Fruit fly (Drosophila melanogaster) whole organism, embryonic: ENCODE results near the gene His3.3A.

Experiments used
- BEAF-32 ChIP-seq: fragments of 200-800 bp; sonication (Bioruptor generic); optimal IDR thresholded peaks from 3 replicates; lab custom pipeline; 2017; ENCODE audit warnings: missing biosample characterization, missing genetic modification characterization, mild to moderate bottlenecking, moderate library complexity, missing genetic modification reagents
- CG10366 ChIP-seq: fragments of 200-800 bp; sonication (Bioruptor generic); IDR thresholded peaks from 2 replicates; pipeline ENCODE4 v1.3.6; 2022; ENCODE audit warnings: missing biosample characterization, missing genetic modification characterization
- CG12104 ChIP-seq: fragments of 200-800 bp; sonication (Bioruptor generic); optimal IDR thresholded peaks from 3 replicates; lab custom pipeline; 2016; ENCODE audit warnings: missing biosample characterization, missing genetic modification characterization
- CG16863 ChIP-seq: fragments of 200-800 bp; sonication (Bioruptor generic); optimal IDR thresholded peaks from 3 replicates; lab custom pipeline; 2016; ENCODE audit warnings: missing biosample characterization, missing genetic modification characterization
- CG17186 ChIP-seq: fragments of 200-800 bp; sonication (Bioruptor generic); optimal IDR thresholded peaks from 3 replicates; lab custom pipeline; 2017; ENCODE audit warnings: missing biosample characterization, missing genetic modification reagents, missing genetic modification characterization
- CG18262 ChIP-seq: fragments of 200-800 bp; optimal IDR thresholded peaks from 3 replicates; lab custom pipeline; 2019; ENCODE audit warnings: missing biosample characterization, mild to moderate bottlenecking, missing genetic modification characterization, moderate library complexity
- CG2129 ChIP-seq: fragments of 200-800 bp; sonication (Bioruptor generic); IDR thresholded peaks from 2 replicates; pipeline ENCODE4 v1.3.6; 2022; ENCODE audit warnings: missing biosample characterization, missing genetic modification characterization; ENCODE audit not compliant: partially characterized antibody
- CG3065 ChIP-seq: fragments of 200-800 bp; sonication (Bioruptor generic); optimal IDR thresholded peaks from 2 replicates; lab custom pipeline; 2016; ENCODE audit warnings: missing biosample characterization, missing genetic modification characterization
- CG3281 ChIP-seq: fragments of 200-800 bp; sonication (Bioruptor generic); optimal IDR thresholded peaks from 3 replicates; lab custom pipeline; 2017; ENCODE audit warnings: missing biosample characterization, mild to moderate bottlenecking, missing genetic modification characterization
- CG33213 ChIP-seq: fragments of 200-800 bp; sonication (Bioruptor generic); optimal IDR thresholded peaks from 3 replicates; lab custom pipeline; 2016; ENCODE audit warnings: missing biosample characterization, missing genetic modification characterization
- CG33557 ChIP-seq: fragments of 200-800 bp; sonication (Bioruptor generic); optimal IDR thresholded peaks from 2 replicates; lab custom pipeline; 2019; ENCODE audit warnings: missing biosample characterization, mild to moderate bottlenecking, missing genetic modification characterization, moderate library complexity
- CG42726 ChIP-seq: fragments of 200-800 bp; sonication (Bioruptor generic); IDR thresholded peaks from 2 replicates; pipeline ENCODE4 v1.3.6; 2022; ENCODE audit warnings: missing biosample characterization, missing genetic modification characterization; ENCODE audit not compliant: partially characterized antibody
- CG4360 ChIP-seq: fragments of 200-800 bp; sonication (Bioruptor generic); IDR thresholded peaks from 2 replicates; pipeline ENCODE4 v1.3.6; 2022; ENCODE audit warnings: missing biosample characterization, missing genetic modification characterization
- CG6175 ChIP-seq: fragments of 200-800 bp; sonication (Bioruptor generic); IDR thresholded peaks from 3 replicates; pipeline ENCODE4 v1.3.6; 2022; ENCODE audit warnings: missing biosample characterization, missing genetic modification characterization
- CG7556 ChIP-seq: fragments of 200-800 bp; sonication (Bioruptor generic); optimal IDR thresholded peaks from 2 replicates; lab custom pipeline; 2017; ENCODE audit warnings: missing biosample characterization, mild to moderate bottlenecking, missing genetic modification characterization
- CG7839 ChIP-seq: fragments of 200-800 bp; sonication (Bioruptor generic); optimal IDR thresholded peaks from 3 replicates; lab custom pipeline; 2018; ENCODE audit warnings: missing biosample characterization, mild to moderate bottlenecking, missing genetic modification characterization, moderate library complexity
- CG9797 ChIP-seq: fragments of 200-800 bp; sonication (Bioruptor generic); optimal IDR thresholded peaks from 3 replicates; lab custom pipeline; 2018; ENCODE audit warnings: missing biosample characterization, mild to moderate bottlenecking, missing genetic modification characterization
- CHES-1-like ChIP-seq: fragments of 200-800 bp; sonication (Bioruptor generic); optimal IDR thresholded peaks from 2 replicates; lab custom pipeline; 2016; ENCODE audit warnings: missing biosample characterization, missing genetic modification characterization
- Dll ChIP-seq: fragments of 200-800 bp; sonication (Bioruptor generic); IDR thresholded peaks from 4 replicates; pipeline ENCODE4 v1.3.6; 2022; ENCODE audit warnings: missing biosample characterization, missing genetic modification characterization; ENCODE audit not compliant: partially characterized antibody
- E2f2 ChIP-seq: fragments of 200-800 bp; sonication (Bioruptor generic); IDR thresholded peaks from 2 replicates; pipeline ENCODE4 v1.3.6; 2022; ENCODE audit warnings: missing biosample characterization, missing genetic modification characterization
- Fer2 ChIP-seq: fragments of 200-800 bp; sonication (Bioruptor generic); optimal IDR thresholded peaks from 2 replicates; lab custom pipeline; 2018; ENCODE audit warnings: missing biosample characterization, mild to moderate bottlenecking, missing genetic modification characterization, moderate library complexity
- Gsc ChIP-seq: fragments of 200-800 bp; sonication (Bioruptor generic); IDR thresholded peaks from 2 replicates; pipeline ENCODE4 v1.3.6; 2022; ENCODE audit warnings: missing biosample characterization, missing genetic modification characterization
- HLH4C ChIP-seq: fragments of 200-800 bp; sonication (Bioruptor generic); IDR thresholded peaks from 3 replicates; pipeline ENCODE4 v1.3.6; 2022; ENCODE audit warnings: missing biosample characterization, missing genetic modification characterization; ENCODE audit not compliant: partially characterized antibody
- Hand ChIP-seq: fragments of 200-800 bp; sonication (Bioruptor generic); optimal IDR thresholded peaks from 2 replicates; lab custom pipeline; 2017; ENCODE audit warnings: mild to moderate bottlenecking, missing biosample characterization, missing genetic modification reagents, missing genetic modification characterization
- Hmx ChIP-seq: fragments of 200-800 bp; sonication (Bioruptor generic); optimal IDR thresholded peaks from 2 replicates; lab custom pipeline; 2016; ENCODE audit warnings: missing biosample characterization, missing genetic modification characterization
- Mes4 ChIP-seq: fragments of 200-800 bp; sonication (Bioruptor generic); optimal IDR thresholded peaks from 2 replicates; lab custom pipeline; 2016; ENCODE audit warnings: missing biosample characterization, missing genetic modification characterization
- Ptx1 ChIP-seq: fragments of 200-800 bp; sonication (Bioruptor generic); IDR thresholded peaks from 2 replicates; pipeline ENCODE4 v1.3.6; 2022; ENCODE audit warnings: missing biosample characterization, missing genetic modification characterization
- Rfx ChIP-seq: fragments of 200-800 bp; sonication (Bioruptor generic); IDR thresholded peaks from 2 replicates; pipeline ENCODE4 v1.3.6; 2022; ENCODE audit warnings: missing biosample characterization, missing genetic modification characterization
- ab ChIP-seq: fragments of 200-800 bp; sonication (Bioruptor generic); optimal IDR thresholded peaks from 2 replicates; lab custom pipeline; 2016; ENCODE audit warnings: missing biosample characterization, missing genetic modification characterization
- amos ChIP-seq: fragments of 200-800 bp; sonication (Bioruptor generic); IDR thresholded peaks from 2 replicates; pipeline ENCODE4 v1.3.6; 2022; ENCODE audit warnings: missing biosample characterization, missing genetic modification characterization; ENCODE audit not compliant: partially characterized antibody
- ap ChIP-seq: fragments of 200-800 bp; sonication (Bioruptor generic); IDR thresholded peaks from 2 replicates; pipeline ENCODE4 v1.3.6; 2022; ENCODE audit warnings: missing biosample characterization, missing genetic modification characterization
- ase ChIP-seq: fragments of 200-800 bp; sonication (Bioruptor generic); IDR thresholded peaks from 3 replicates; pipeline ENCODE4 v1.3.6; 2022; ENCODE audit warnings: missing biosample characterization, missing genetic modification characterization
- bsh ChIP-seq, 2 experiments: fragments of 200-800 bp; sonication (Bioruptor generic); optimal IDR thresholded peaks; 2 replicates each; lab custom pipeline; 2017 to 2018; ENCODE audit warnings: mild to moderate bottlenecking in 2 of 2, missing biosample characterization in 2 of 2, missing genetic modification characterization in 2 of 2, moderate library complexity in 1 of 2
- cwo ChIP-seq: fragments of 200-800 bp; sonication (Bioruptor generic); optimal IDR thresholded peaks from 3 replicates; lab custom pipeline; 2017; ENCODE audit warnings: missing biosample characterization, missing genetic modification characterization, mild to moderate bottlenecking, moderate library complexity, missing genetic modification reagents
- esg ChIP-seq: fragments of 200-800 bp; sonication (Bioruptor generic); conservative IDR thresholded peaks from 2 replicates; pipeline ENCODE4 v1.3.6; 2022; ENCODE audit warnings: missing biosample characterization, missing genetic modification characterization
- hbn ChIP-seq: fragments of 200-800 bp; sonication (Bioruptor generic); IDR thresholded peaks from 2 replicates; pipeline ENCODE4 v1.3.6; 2022; ENCODE audit warnings: missing biosample characterization, missing genetic modification characterization; ENCODE audit not compliant: partially characterized antibody
- her ChIP-seq: fragments of 200-800 bp; sonication (Bioruptor generic); optimal IDR thresholded peaks from 2 replicates; lab custom pipeline; 2016; ENCODE audit warnings: missing biosample characterization, missing genetic modification characterization
- ken ChIP-seq: fragments of 200-800 bp; sonication (Bioruptor generic); IDR thresholded peaks from 3 replicates; pipeline ENCODE4 v1.3.6; 2022; ENCODE audit warnings: missing biosample characterization, missing genetic modification characterization
- knrl ChIP-seq: fragments of 200-800 bp; sonication (Bioruptor generic); IDR thresholded peaks from 3 replicates; pipeline ENCODE4 v1.3.6; 2022; ENCODE audit warnings: missing biosample characterization, missing genetic modification characterization; ENCODE audit not compliant: partially characterized antibody
- lab ChIP-seq: fragments of 200-800 bp; sonication (Bioruptor generic); optimal IDR thresholded peaks from 3 replicates; lab custom pipeline; 2017; ENCODE audit warnings: missing biosample characterization, missing genetic modification characterization, mild to moderate bottlenecking, moderate library complexity, missing genetic modification reagents
- mam ChIP-seq: fragments of 200-800 bp; sonication (Bioruptor generic); optimal IDR thresholded peaks from 3 replicates; lab custom pipeline; 2016; ENCODE audit warnings: missing biosample characterization, missing genetic modification characterization
- pzg ChIP-seq: fragments of 200-800 bp; sonication (Bioruptor generic); optimal IDR thresholded peaks from 3 replicates; lab custom pipeline; 2018; ENCODE audit warnings: missing biosample characterization, mild to moderate bottlenecking, missing genetic modification characterization, moderate library complexity
- rib ChIP-seq: fragments of 200-800 bp; sonication (Bioruptor generic); IDR thresholded peaks from 2 replicates; pipeline ENCODE4 v1.3.6; 2022; ENCODE audit warnings: missing biosample characterization, missing genetic modification characterization
- scrt ChIP-seq: fragments of 200-800 bp; sonication (Bioruptor generic); optimal IDR thresholded peaks from 2 replicates; lab custom pipeline; 2018; ENCODE audit warnings: missing biosample characterization, mild to moderate bottlenecking, missing genetic modification characterization, moderate library complexity
- sisA ChIP-seq: fragments of 200-800 bp; sonication (Bioruptor generic); IDR thresholded peaks from 2 replicates; pipeline ENCODE4 v1.3.6; 2022; ENCODE audit warnings: missing biosample characterization, missing genetic modification characterization
- sqz ChIP-seq: fragments of 200-800 bp; sonication (Bioruptor generic); optimal IDR thresholded peaks from 3 replicates; lab custom pipeline; 2018; ENCODE audit warnings: missing biosample characterization, mild to moderate bottlenecking, missing genetic modification characterization
- stwl ChIP-seq: fragments of 200-800 bp; sonication (Bioruptor generic); optimal IDR thresholded peaks from 3 replicates; lab custom pipeline; 2018; ENCODE audit warnings: missing biosample characterization, mild to moderate bottlenecking, missing genetic modification characterization, moderate library complexity
- tap ChIP-seq: fragments of 200-800 bp; optimal IDR thresholded peaks from 3 replicates; lab custom pipeline; 2019; ENCODE audit warnings: missing biosample characterization, mild to moderate bottlenecking, missing genetic modification characterization, moderate library complexity
- tgo ChIP-seq: fragments of 200-800 bp; sonication (Bioruptor generic); IDR thresholded peaks from 3 replicates; pipeline ENCODE4 v1.3.6; 2022; ENCODE audit warnings: missing biosample characterization, missing genetic modification characterization
- unc-4 ChIP-seq: fragments of 200-800 bp; sonication (Bioruptor generic); IDR thresholded peaks from 2 replicates; pipeline ENCODE4 v1.3.6; 2022; ENCODE audit warnings: missing biosample characterization, missing genetic modification characterization; ENCODE audit not compliant: partially characterized antibody
- zf30C ChIP-seq: fragments of 200-800 bp; sonication (Bioruptor generic); optimal IDR thresholded peaks from 3 replicates; lab custom pipeline; 2018; ENCODE audit warnings: missing biosample characterization, mild to moderate bottlenecking, missing genetic modification characterization

Gene His3.3A

DNA sequence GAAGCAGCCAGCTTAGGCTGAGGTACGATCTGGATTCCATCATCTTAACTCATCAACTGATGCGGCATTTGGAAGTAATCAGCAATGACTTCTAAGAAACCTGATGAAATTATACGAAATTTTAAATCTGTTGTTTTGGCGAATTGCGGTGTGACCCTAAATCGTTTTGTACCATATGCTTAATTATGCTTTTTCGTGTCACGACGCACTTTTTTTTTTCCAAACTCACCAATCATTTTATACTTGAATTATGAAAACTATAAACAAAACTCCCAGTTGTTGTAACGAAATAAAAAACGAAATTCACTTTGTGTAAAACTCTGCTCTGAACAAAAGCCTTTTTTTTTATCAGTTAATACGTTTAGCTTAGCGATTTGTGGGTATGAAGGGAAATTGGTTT lies 3.2 kb downstream of the His3.3A start, which contains the start of gene Nepl3 (continued):
- TF ChIP-seq BEAF-32 (GFP tag; lab: Kevin White, UChicago) (peak; percentile 65), CG33213 (GFP tag; lab: Kevin White, UChicago) (no peak), CG16863 (no peak), Fer2 (no peak), her (GFP tag; lab: Kevin White, UChicago) (no peak), CG33557 (no peak), esg (no peak), CG9797 (no peak), Mes4 (GFP tag; lab: Kevin White, UChicago) (no peak), mam (no peak), HLH4C (peak; percentile 44; the same call in 1 of the 3 replicates), ase (GFP tag; lab: Robert Waterston, UW) (no peak), zf30C (GFP tag; lab: Kevin White, UChicago) (no peak), Hand (GFP tag; lab: Kevin White, UChicago) (no peak), stwl (no peak), CG42726 (GFP tag; lab: Robert Waterston, UW) (no peak), cwo (GFP tag; lab: Kevin White, UChicago) (no peak), Hmx (GFP tag; lab: Kevin White, UChicago) (no peak), CG4360 (GFP tag; lab: Robert Waterston, UW) (no peak), amos (GFP tag; lab: Robert Waterston, UW) (peak; percentile 51; the same call in 1 of the 2 replicates), CG6175 (GFP tag; lab: Robert Waterston, UW) (no peak), Ptx1 (GFP tag; lab: Robert Waterston, UW) (no peak), rib (GFP tag; lab: Robert Waterston, UW) (no peak), pzg (GFP tag; lab: Kevin White, UChicago) (peak; percentile 28), CG2129 (GFP tag; lab: Robert Waterston, UW) (no peak), hbn (GFP tag; lab: Robert Waterston, UW) (0 out of 2 replicates have a peak, but pooled peaks have one; percentile 51), knrl (peak; percentile 22; the same call in 1 of the 3 replicates), E2f2 (peak; percentile 56; the same call in 1 of the 2 replicates), CHES-1-like (no peak), ap (no peak), Dll (GFP tag; lab: Robert Waterston, UW) (peak; percentile 69), sqz (GFP tag; lab: Kevin White, UChicago) (peak; percentile 12), unc-4 (GFP tag; lab: Robert Waterston, UW) (peak; percentile 69), Gsc (GFP tag; lab: Robert Waterston, UW) (no peak), CG10366 (no peak), CG12104 (no peak), scrt (GFP tag; lab: Kevin White, UChicago) (no peak)

DNA sequence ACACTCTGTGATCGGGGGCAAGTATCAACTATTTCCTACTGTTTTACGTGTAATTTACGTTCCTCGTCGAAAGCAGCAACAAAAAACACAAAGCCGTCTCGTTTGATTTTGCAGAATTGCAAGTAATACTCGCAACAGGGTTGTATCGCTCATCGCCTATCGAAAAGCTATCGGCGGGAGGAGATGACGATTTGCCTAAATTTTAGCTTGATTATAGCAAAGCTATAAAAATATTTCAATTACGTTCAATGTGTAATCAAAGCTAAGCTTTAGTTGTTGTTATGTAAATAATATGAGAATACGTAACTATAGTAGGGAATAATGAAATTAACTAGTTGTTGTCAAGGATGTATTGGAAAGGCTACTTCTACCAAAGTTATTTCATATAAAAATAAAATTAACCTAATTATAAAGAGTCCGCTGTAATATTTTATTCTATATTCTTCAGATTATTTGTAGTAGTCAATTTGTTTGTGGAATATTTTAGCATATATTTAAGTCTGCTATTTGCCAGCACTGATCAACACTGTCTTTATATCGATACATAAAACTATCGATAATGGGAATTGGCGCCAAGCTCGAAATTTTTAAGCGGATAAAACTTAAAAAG lies 4.9 kb downstream of the His3.3A start, which contains the start of gene Rpn11:
TSS of gene Rpn11 (minus strand) at position 146 of the 610 bp plus-strand sequence.
- TF ChIP-seq ken (0 out of 3 replicates have a peak, but pooled peaks have one; percentile 11), CG17186 (GFP tag; lab: Kevin White, UChicago) (no peak), knrl (peak; percentile 39; the same call in 2 of the 3 replicates), CG7556 (GFP tag; lab: Kevin White, UChicago) (peak; percentile 72), CG3281 (GFP tag; lab: Kevin White, UChicago) (peak; percentile 54), CG3065 (GFP tag; lab: Kevin White, UChicago) (no peak), lab (peak; percentile 62), sisA (peak; percentile 12; the same call in 1 of the 2 replicates), bsh (GFP tag; optimal IDR thresholded peaks at IDR 0.05; lab: Kevin White, UChicago) (peak in 1 of 2 experiments; percentile 41), tap (peak; percentile 53), CG18262 (tag; lab: Kevin White, UChicago) (peak; percentile 78), Rfx (GFP tag; lab: Robert Waterston, UW) (peak; percentile 52; the same call in 1 of the 2 replicates), CG7839 (peak; percentile 71), tgo (no peak; the same call in 2 of the 3 replicates), ab (GFP tag; lab: Kevin White, UChicago) (no peak)
